Worm (Caenorhabditis elegans) whole organism, young adult: ENCODE data around the gene H20E11.2.

Source experiments
- F49E8.2 ChIP-seq: sonication (generic microtip); optimal IDR thresholded peaks from 3 replicates; lab custom pipeline; 2017; ENCODE audit warnings: missing genetic modification characterization, mild to moderate bottlenecking, missing compliant biosample characterization, antibody characterized with exemption, moderate library complexity; ENCODE audit not compliant: insufficient read depth
- F57A8.1 ChIP-seq: fragments of 200-800 bp; sonication (Bioruptor generic); optimal IDR thresholded peaks from 2 replicates; lab custom pipeline; 2018; ENCODE audit warnings: mild to moderate bottlenecking, missing genetic modification characterization, moderate library complexity, missing compliant biosample characterization
- F57C9.4 ChIP-seq: sonication (generic microtip); optimal IDR thresholded peaks from 2 replicates; lab custom pipeline; 2017; ENCODE audit warnings: mild to moderate bottlenecking, missing genetic modification characterization, missing compliant biosample characterization
- athp-1 ChIP-seq: sonication (generic microtip); optimal IDR thresholded peaks from 2 replicates; lab custom pipeline; 2017; ENCODE audit warnings: mild to moderate bottlenecking, missing genetic modification characterization, missing compliant biosample characterization
- cebp-1 ChIP-seq, 2 experiments: fragments of 200-800 bp in 1 of 2; sonication (Bioruptor generic) in 1 of 2; sonication (generic microtip) in 1 of 2; IDR thresholded peaks in 1 of 2; optimal IDR thresholded peaks in 1 of 2; 2 replicates each; pipeline versions ENCODE4 v1.3.6 to Lab custom; 2017 to 2022; ENCODE audit warnings: missing compliant biosample characterization in 2 of 2, missing genetic modification characterization in 2 of 2, mild to moderate bottlenecking in 1 of 2, missing genetic modification reagents in 1 of 2, moderate library complexity in 1 of 2
- hsf-1 ChIP-seq: fragments of 200-800 bp; sonication (Bioruptor generic); IDR thresholded peaks from 2 replicates; pipeline ENCODE4 v1.3.6; 2022; ENCODE audit warnings: missing genetic modification reagents, missing genetic modification characterization, missing compliant biosample characterization
- lin-54 ChIP-seq: fragments of 200-800 bp; sonication (Bioruptor generic); optimal IDR thresholded peaks from 2 replicates; lab custom pipeline; 2018; ENCODE audit warnings: mild to moderate bottlenecking, missing genetic modification characterization, missing compliant biosample characterization
- madf-6 ChIP-seq: fragments of 200-800 bp; sonication (Bioruptor generic); IDR thresholded peaks from 2 replicates; pipeline ENCODE4 v1.3.6; 2022; ENCODE audit warnings: missing genetic modification reagents, missing genetic modification characterization, missing compliant biosample characterization
- nfya-1 ChIP-seq: sonication (generic microtip); optimal IDR thresholded peaks from 2 replicates; lab custom pipeline; 2017; ENCODE audit warnings: antibody characterized with exemption, missing compliant biosample characterization, missing genetic modification characterization, borderline replicate concordance; ENCODE audit not compliant: insufficient read depth
- sea-2 ChIP-seq: fragments of 200-800 bp; sonication (Bioruptor generic); IDR thresholded peaks from 2 replicates; pipeline ENCODE4 v1.3.6; 2022; ENCODE audit warnings: missing genetic modification characterization, missing compliant biosample characterization
- sptf-2 ChIP-seq: fragments of 200-800 bp; sonication (Bioruptor generic); optimal IDR thresholded peaks from 2 replicates; lab custom pipeline; 2018; ENCODE audit warnings: mild to moderate bottlenecking, missing genetic modification characterization, missing compliant biosample characterization
- tbp1 ChIP-seq: fragments of 200-800 bp; sonication (Bioruptor generic); optimal IDR thresholded peaks from 2 replicates; lab custom pipeline; 2018; ENCODE audit warnings: mild to moderate bottlenecking, missing genetic modification characterization, missing compliant biosample characterization

- TF ChIP-seq sptf-2 (GFP tag; lab: Kevin White, UChicago) (no peak), athp-1 (tag; lab: Kevin White, UChicago) (no peak), F57A8.1 (GFP tag; lab: Kevin White, UChicago) (no peak), hsf-1 (GFP tag; lab: Robert Waterston, UW) (no peak), cebp-1 (GFP tag; IDR thresholded peaks at IDR 0.05; lab: Robert Waterston, UW) (no peak), cebp-1 (tag; optimal IDR thresholded peaks at IDR 0.05; lab: Kevin White, UChicago) (no peak), lin-54 (no peak), F57C9.4 (tag; lab: Kevin White, UChicago) (no peak), nfya-1 (no peak), madf-6 (GFP tag; lab: Robert Waterston, UW) (no peak), tbp1 (no peak), F49E8.2 (tag; lab: Kevin White, UChicago) (no peak), sea-2 (GFP tag; lab: Robert Waterston, UW) (no peak)
Measured at ce11 chrIV:6818369-6818768, 9.2 kb upstream of the H20E11.2 start, which contains the start of gene C17H12.8.
